Fruit fly (Drosophila melanogaster): ENCODE data around the gene jhamt.

dm6 chr2L:16340268-16340667 is 25.4 kb upstream of the jhamt start, which contains the start of gene CG42266:
- TF ChIP-seq pan (optimal IDR thresholded peaks at IDR 0.05): no peak
- TF ChIP-seq psq (optimal IDR thresholded peaks at IDR 0.05): no peak
- TF ChIP-seq CG8478 (optimal IDR thresholded peaks at IDR 0.05): no peak
- TF ChIP-seq Dll (optimal IDR thresholded peaks at IDR 0.05): no peak
- TF ChIP-seq usp (GFP tag; optimal IDR thresholded peaks at IDR 0.05): no peak
- no peak for TF ChIP-seq EcR (GFP tag; optimal IDR thresholded peaks at IDR 0.05)

Measured in whole organism.